Worm (Caenorhabditis elegans): Measurements from ENCODE around the gene W01A11.1.

W01A11.1 gene

ce11 chrV:6493821-6494220 lies 5.2 kb upstream of the W01A11.1 start, which contains the start of gene cpt-6:
Gene cpt-6 (minus strand): TSS chrV:6493921.
- TF ChIP-seq unc-130 (GFP tag; optimal IDR thresholded peaks at IDR 0.05), result no peak
- TF ChIP-seq snpc-4 (tag; optimal IDR thresholded peaks at IDR 0.05), result no peak
- TF ChIP-seq spr-1 (tag; optimal IDR thresholded peaks at IDR 0.05), result no peak
- TF ChIP-seq lin-39 (tag; optimal IDR thresholded peaks at IDR 0.05), result no peak
- TF ChIP-seq pha-4 (GFP tag; IDR thresholded peaks at IDR 0.05), result no peak
- TF ChIP-seq pha-4 (tag; optimal IDR thresholded peaks at IDR 0.05), result no peak
- TF ChIP-seq T20F7.1 (GFP tag; optimal IDR thresholded peaks at IDR 0.05), result no peak
- no peak for TF ChIP-seq zfp-3 (GFP tag; conservative IDR thresholded peaks at IDR 0.05)
- TF ChIP-seq mes-2 (tag; optimal IDR thresholded peaks at IDR 0.05; ENCODE audit: poor library complexity, severe bottlenecking), result no peak
- no peak for TF ChIP-seq mxl-2 (GFP tag; conservative IDR thresholded peaks at IDR 0.05)
- no peak for TF ChIP-seq dpl-1 (GFP tag; optimal IDR thresholded peaks at IDR 0.05)
- TF ChIP-seq duxl-1 (tag; optimal IDR thresholded peaks at IDR 0.05; ENCODE audit: poor library complexity), result no peak
- TF ChIP-seq ces-1 (GFP tag; optimal IDR thresholded peaks at IDR 0.05), result no peak
- TF ChIP-seq aha-1 (tag), result no peak
- no peak for TF ChIP-seq php-3 (GFP tag; IDR thresholded peaks at IDR 0.05)
- no peak for TF ChIP-seq lin-29 (GFP tag; IDR thresholded peaks at IDR 0.05)
- TF ChIP-seq dmd-9 (GFP tag; IDR thresholded peaks at IDR 0.05), result no peak
- no peak for TF ChIP-seq hif-1 (tag; optimal IDR thresholded peaks at IDR 0.05)
- no peak for TF ChIP-seq aly-2 (tag; optimal IDR thresholded peaks at IDR 0.05)
- TF ChIP-seq nhr-237 (tag; optimal IDR thresholded peaks at IDR 0.05), result no peak

DNA sequence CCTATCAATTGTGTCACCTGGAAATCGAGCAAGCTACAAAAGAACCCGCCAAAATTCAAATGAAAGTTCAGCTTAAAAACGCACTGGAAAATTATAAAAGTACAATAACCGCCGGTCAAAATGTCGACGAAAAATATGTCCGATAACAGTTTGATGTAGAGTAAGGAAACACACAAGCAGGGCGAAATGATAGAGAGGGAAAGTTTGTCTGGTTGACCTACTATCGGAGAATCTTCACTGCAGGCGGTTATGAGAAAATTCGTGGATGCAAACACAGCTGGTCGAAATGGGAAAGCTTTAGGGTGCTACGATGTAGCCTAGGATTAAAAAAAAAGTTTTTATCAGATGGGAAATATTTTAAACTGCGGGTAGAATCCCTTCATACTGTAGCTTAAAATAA lies 3.7 kb upstream of the W01A11.1 start:
- TF ChIP-seq daf-16 (GFP tag; optimal IDR thresholded peaks at IDR 0.05), result no peak
- peak; percentile 8 for TF ChIP-seq daf-16 (tag; optimal IDR thresholded peaks at IDR 0.05)
- peak; percentile 7 for TF ChIP-seq nhr-28 (tag; optimal IDR thresholded peaks at IDR 0.05)
- no peak for TF ChIP-seq F10B5.3 (tag; optimal IDR thresholded peaks at IDR 0.05)
- TF ChIP-seq hlh-11 (tag; optimal IDR thresholded peaks at IDR 0.05), result peak; percentile 2

- TF ChIP-seq lsy-2 (tag; optimal IDR thresholded peaks at IDR 0.05), result peak in 1 of 2 experiments; percentile 51
- 0 out of 2 replicates have a peak, but pooled peaks have one; percentile 22 for TF ChIP-seq snpc-1.2 (GFP tag; IDR thresholded peaks at IDR 0.05)
- no peak for TF ChIP-seq ceh-82 (tag; optimal IDR thresholded peaks at IDR 0.05)
Observed at ce11 chrV:6496611-6497158, 2.3 kb upstream of the W01A11.1 start, which contains the start of gene dgtr-1. Gene dgtr-1 (plus strand): TSS chrV:6497108.

DNA sequence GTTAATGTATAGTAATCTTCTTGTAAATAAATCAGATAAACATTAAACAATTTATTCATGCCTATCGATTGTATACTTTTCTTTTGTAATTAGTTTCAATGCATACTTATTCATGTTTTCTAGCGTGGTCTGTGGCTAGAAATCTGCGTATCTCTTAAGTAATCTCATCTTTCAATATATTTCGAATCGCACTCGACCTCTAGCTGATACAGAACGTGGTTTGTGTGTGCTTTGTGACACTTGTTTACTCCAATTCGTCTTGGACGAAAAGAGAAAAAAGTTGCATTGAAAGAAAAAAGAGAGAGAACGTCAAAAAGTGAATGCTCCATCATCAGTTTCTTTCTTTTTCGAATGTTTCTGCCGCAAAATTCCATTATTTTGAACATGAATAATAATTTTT lies 583 bp upstream of the W01A11.1 start:
- TF ChIP-seq Y105C5A.15 (GFP tag; IDR thresholded peaks at IDR 0.05) (no peak), ceh-62 (tag; optimal IDR thresholded peaks at IDR 0.05) (no peak), T26A8.4 (GFP tag; IDR thresholded peaks at IDR 0.05) (no peak), mxl-2 (GFP tag; conservative IDR thresholded peaks at IDR 0.05) (no peak), spr-1 (tag; optimal IDR thresholded peaks at IDR 0.05) (no peak), aly-2 (tag; optimal IDR thresholded peaks at IDR 0.05) (no peak), fkh-10 (GFP tag; optimal IDR thresholded peaks at IDR 0.05) (peak; percentile 13), unc-39 (tag; optimal IDR thresholded peaks at IDR 0.05) (no peak), nhr-28 (tag; optimal IDR thresholded peaks at IDR 0.05) (peak; percentile 74), aha-1 (tag) (peak; percentile 92), daf-16 (GFP tag; optimal IDR thresholded peaks at IDR 0.05) (no peak), daf-16 (tag; optimal IDR thresholded peaks at IDR 0.05) (peak; percentile 55), hlh-30 (tag; optimal IDR thresholded peaks at IDR 0.05; ENCODE audit: insufficient read depth) (peak; percentile 6)

ce11 chrV:6503158-6503557 lies 4.1 kb downstream of the W01A11.1 start:
- no peak for TF ChIP-seq F49E8.2 (tag; optimal IDR thresholded peaks at IDR 0.05; ENCODE audit: borderline replicate concordance)
- no peak for TF ChIP-seq nhr-25 (tag; optimal IDR thresholded peaks at IDR 0.05; ENCODE audit: borderline replicate concordance, insufficient read depth)
- TF ChIP-seq pqm-1 (tag; optimal IDR thresholded peaks at IDR 0.05), result no peak
- peak; percentile 9 for TF ChIP-seq nhr-77 (tag; optimal IDR thresholded peaks at IDR 0.05)
- TF ChIP-seq nhr-10 (tag; optimal IDR thresholded peaks at IDR 0.05), result no peak
- no peak for TF ChIP-seq zfp-3 (GFP tag; conservative IDR thresholded peaks at IDR 0.05)
- peak; percentile 30 for TF ChIP-seq hlh-11 (tag; optimal IDR thresholded peaks at IDR 0.05)
- TF ChIP-seq tag-97 (GFP tag; IDR thresholded peaks at IDR 0.05), result no peak
- no peak for TF ChIP-seq T20F7.1 (GFP tag; optimal IDR thresholded peaks at IDR 0.05)
- TF ChIP-seq nhr-28 (tag; optimal IDR thresholded peaks at IDR 0.05), result peak; percentile 23
- TF ChIP-seq ceh-20 (GFP tag; IDR thresholded peaks at IDR 0.05), result 0 out of 2 replicates have a peak, but pooled peaks have one; percentile 53
- TF ChIP-seq dmd-6 (GFP tag; IDR thresholded peaks at IDR 0.05), result peak; percentile 34; the same call in 1 of the 2 replicates
- TF ChIP-seq snpc-1.2 (GFP tag; IDR thresholded peaks at IDR 0.05), result no peak
- TF ChIP-seq dmd-8 (GFP tag; IDR thresholded peaks at IDR 0.05), result no peak
- TF ChIP-seq daf-16 (GFP tag; optimal IDR thresholded peaks at IDR 0.05), result no peak
- peak; percentile 37 for TF ChIP-seq daf-16 (tag; optimal IDR thresholded peaks at IDR 0.05)
- no peak for TF ChIP-seq aha-1 (tag)
- TF ChIP-seq unc-130 (GFP tag; optimal IDR thresholded peaks at IDR 0.05), result no peak
